Worm (Caenorhabditis elegans): ENCODE results near the gene crn-7.

The crn-7 gene

ce11 chrIII:8232634-8233033 is 35.7 kb upstream of the crn-7 start, which contains the start of gene henn-1:
henn-1 (plus strand) TSS chrIII:8232651.
- TF ChIP-seq ceh-14 (tag; optimal IDR thresholded peaks at IDR 0.05) (no peak), gmeb-2 (tag; optimal IDR thresholded peaks at IDR 0.05) (no peak), sdc-2 (tag; optimal IDR thresholded peaks at IDR 0.05) (no peak), lim-6 (tag; optimal IDR thresholded peaks at IDR 0.05) (no peak)

ce11 chrIII:8235358-8235757 is 33.0 kb upstream of the crn-7 start, which contains the start of gene C02F5.14:
C02F5.14 (minus strand) TSS chrIII:8235514.
- TF ChIP-seq gmeb-2 (tag; optimal IDR thresholded peaks at IDR 0.05) (no peak), nhr-11 (tag; optimal IDR thresholded peaks at IDR 0.05) (no peak), lin-11 (tag; optimal IDR thresholded peaks at IDR 0.05) (no peak), hlh-8 (tag; optimal IDR thresholded peaks at IDR 0.05) (no peak)

- TF ChIP-seq nhr-232 (tag; optimal IDR thresholded peaks at IDR 0.05) (no peak), elt-2 (tag; optimal IDR thresholded peaks at IDR 0.05) (no peak), lim-6 (tag; optimal IDR thresholded peaks at IDR 0.05) (no peak), ama-1 (optimal IDR thresholded peaks at IDR 0.05) (no peak), syd-9 (tag; optimal IDR thresholded peaks at IDR 0.05) (no peak), hlh-13 (GFP tag; optimal IDR thresholded peaks at IDR 0.05) (no peak), lin-11 (tag; optimal IDR thresholded peaks at IDR 0.05) (no peak), hlh-8 (tag; optimal IDR thresholded peaks at IDR 0.05) (no peak), ceh-14 (tag; optimal IDR thresholded peaks at IDR 0.05) (no peak), T23F11.4 (GFP tag; optimal IDR thresholded peaks at IDR 0.05) (no peak), ceh-22 (tag; optimal IDR thresholded peaks at IDR 0.05) (no peak), Y22D7AL.16 (tag; optimal IDR thresholded peaks at IDR 0.05) (no peak), hlh-15 (tag; optimal IDR thresholded peaks at IDR 0.05) (no peak), K02D7.2 (tag; optimal IDR thresholded peaks at IDR 0.05) (no peak), C38D4.7 (GFP tag; optimal IDR thresholded peaks at IDR 0.05) (no peak), nfya-1 (tag; optimal IDR thresholded peaks at IDR 0.05) (no peak), odd-2 (tag; optimal IDR thresholded peaks at IDR 0.05) (no peak)
Observed at ce11 chrIII:8235880-8236279, 32.5 kb upstream of the crn-7 start, which contains the start of gene C02F5.5. C02F5.5 (plus strand) TSS chrIII:8236180.

- TF ChIP-seq dve-1 (tag; optimal IDR thresholded peaks at IDR 0.05) (no peak), gmeb-2 (tag; optimal IDR thresholded peaks at IDR 0.05) (no peak), ceh-34 (tag; optimal IDR thresholded peaks at IDR 0.05) (no peak), mec-3 (tag; optimal IDR thresholded peaks at IDR 0.05; ENCODE audit: borderline replicate concordance) (no peak), C38D4.7 (GFP tag; optimal IDR thresholded peaks at IDR 0.05) (no peak), elt-2 (tag; optimal IDR thresholded peaks at IDR 0.05) (peak; percentile 71), che-1 (tag; optimal IDR thresholded peaks at IDR 0.05) (no peak)
Observed at ce11 chrIII:8237827-8238226, 30.5 kb upstream of the crn-7 start, which contains the start of gene tsp-2. tsp-2 (minus strand) TSS chrIII:8237935.

ce11 chrIII:8239325-8239724 is 29.0 kb upstream of the crn-7 start, which contains the start of gene tsp-1:
tsp-1 (minus strand) TSS chrIII:8239423.
- TF ChIP-seq hlh-8 (tag; optimal IDR thresholded peaks at IDR 0.05) (no peak), ets-4 (tag; optimal IDR thresholded peaks at IDR 0.05) (no peak), elt-2 (tag; optimal IDR thresholded peaks at IDR 0.05) (peak; percentile 24)

- TF ChIP-seq ceh-31 (tag; optimal IDR thresholded peaks at IDR 0.05) (no peak), elt-2 (tag; optimal IDR thresholded peaks at IDR 0.05) (peak; percentile 24)
Observed at ce11 chrIII:8240247-8240646, 28.1 kb upstream of the crn-7 start.

- TF ChIP-seq ceh-30 (tag; optimal IDR thresholded peaks at IDR 0.05), result no peak
- no peak for TF ChIP-seq ceh-6 (GFP tag; optimal IDR thresholded peaks at IDR 0.05)
- no peak for TF ChIP-seq pros-1 (tag; optimal IDR thresholded peaks at IDR 0.05)
- no peak for TF ChIP-seq ztf-16 (tag; optimal IDR thresholded peaks at IDR 0.05)
- TF ChIP-seq mec-3 (tag; optimal IDR thresholded peaks at IDR 0.05; ENCODE audit: borderline replicate concordance), result no peak
- TF ChIP-seq ets-4 (tag; optimal IDR thresholded peaks at IDR 0.05), result no peak
- TF ChIP-seq unc-55 (GFP tag; optimal IDR thresholded peaks at IDR 0.05), result no peak
- no peak for TF ChIP-seq pag-3 (tag; optimal IDR thresholded peaks at IDR 0.05; ENCODE audit: borderline replicate concordance)
- no peak for TF ChIP-seq ama-1 (optimal IDR thresholded peaks at IDR 0.05)
- TF ChIP-seq che-1 (tag; optimal IDR thresholded peaks at IDR 0.05), result no peak
- TF ChIP-seq C08G9.2 (tag; optimal IDR thresholded peaks at IDR 0.05), result no peak
- TF ChIP-seq hlh-13 (GFP tag; optimal IDR thresholded peaks at IDR 0.05), result no peak
- no peak for TF ChIP-seq hlh-30 (tag; optimal IDR thresholded peaks at IDR 0.05; ENCODE audit: insufficient read depth)
- no peak for TF ChIP-seq ceh-14 (tag; optimal IDR thresholded peaks at IDR 0.05)
- no peak for TF ChIP-seq T23F11.4 (GFP tag; optimal IDR thresholded peaks at IDR 0.05)
- no peak for TF ChIP-seq C38D4.7 (GFP tag; optimal IDR thresholded peaks at IDR 0.05)
- no peak for TF ChIP-seq dmd-4 (tag; optimal IDR thresholded peaks at IDR 0.05; ENCODE audit: borderline replicate concordance)
- no peak for TF ChIP-seq nfya-1 (tag; optimal IDR thresholded peaks at IDR 0.05)
Observed at ce11 chrIII:8240948-8241347, 27.4 kb upstream of the crn-7 start.

All from whole organism, late embryonic.